Worm (Caenorhabditis elegans): ENCODE results near the gene ZK616.61.

DNA sequence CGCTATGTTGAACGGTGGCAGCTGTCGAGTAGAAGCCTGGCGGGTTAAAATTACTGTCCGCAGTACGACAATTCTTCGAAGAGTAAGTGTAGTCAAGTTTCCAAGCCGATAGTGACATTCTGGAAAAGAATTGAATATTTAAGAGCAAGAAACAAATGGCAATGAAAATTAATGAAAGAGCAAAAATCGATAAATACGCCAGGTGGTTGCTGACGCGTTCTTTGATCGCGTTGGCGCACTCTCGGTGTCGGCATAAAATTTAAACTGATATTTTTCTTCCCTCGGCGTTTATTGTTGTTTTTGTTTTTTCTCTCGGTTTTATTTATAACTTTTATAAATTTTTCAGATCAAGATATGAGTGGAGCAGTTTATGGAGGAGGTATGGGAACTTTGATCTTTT lies 10.8 kb upstream of the ZK616.61 start, which contains the start of the genes perm-3 and swsn-6:
- TF ChIP-seq nhr-76 (tag; optimal IDR thresholded peaks at IDR 0.05) (no peak), fos-1 (tag; optimal IDR thresholded peaks at IDR 0.05) (peak; percentile 31), pag-3 (tag; optimal IDR thresholded peaks at IDR 0.05; ENCODE audit: borderline replicate concordance, insufficient read depth) (no peak), Y116A8C.19 (tag; optimal IDR thresholded peaks at IDR 0.05; ENCODE audit: borderline replicate concordance) (no peak), mdl-1 (tag; optimal IDR thresholded peaks at IDR 0.05) (peak in 1 of 2 experiments; percentile 52), aha-1 (tag; optimal IDR thresholded peaks at IDR 0.05) (peak; percentile 16), ztf-11 (tag; optimal IDR thresholded peaks at IDR 0.05) (peak in 1 of 2 experiments; percentile 39), fkh-10 (GFP tag; optimal IDR thresholded peaks at IDR 0.05) (peak; percentile 35), unc-98 (GFP tag; IDR thresholded peaks at IDR 0.05) (no peak), lin-15B (tag; optimal IDR thresholded peaks at IDR 0.05) (peak; percentile 75), zag-1 (tag; optimal IDR thresholded peaks at IDR 0.05) (no peak), elt-2 (tag; optimal IDR thresholded peaks at IDR 0.05) (peak; percentile 49)

Measured in whole organism, L1 larva.